Worm (Caenorhabditis elegans) whole organism, L4 larva: ENCODE data around the gene F09F7.5.

Source experiments
- D1046.2 ChIP-seq: fragments of 200-800 bp; sonication (Bioruptor generic); IDR thresholded peaks from 2 replicates; pipeline ENCODE4 v1.3.6; 2022; ENCODE audit warnings: missing genetic modification characterization, missing compliant biosample characterization
- R02D3.7 ChIP-seq: fragments of 150-350 bp; sonication (generic microtip); optimal IDR thresholded peaks from 3 replicates; lab custom pipeline; 2014; ENCODE audit warnings: missing biosample characterization, missing genetic modification characterization
- ZK337.2 ChIP-seq: fragments of 200-800 bp; sonication (Bioruptor generic); IDR thresholded peaks from 2 replicates; pipeline ENCODE4 v1.3.6; 2022; ENCODE audit warnings: missing genetic modification reagents, missing genetic modification characterization, missing compliant biosample characterization
- aha-1 ChIP-seq: fragments of 150-350 bp; peaks from one replicate; lab custom pipeline; 2014; ENCODE audit warnings: missing biosample characterization, missing genetic modification characterization
- arid-1 ChIP-seq: fragments of 200-800 bp; sonication (Bioruptor generic); conservative IDR thresholded peaks from 2 replicates; pipeline ENCODE4 v1.3.6; 2022; ENCODE audit warnings: missing genetic modification reagents, missing genetic modification characterization, missing compliant biosample characterization
- ceh-20 ChIP-seq: fragments of 200-800 bp; sonication (Bioruptor generic); IDR thresholded peaks from 2 replicates; pipeline ENCODE4 v1.3.6; 2022; ENCODE audit warnings: missing genetic modification reagents, missing genetic modification characterization, missing compliant biosample characterization
- ceh-28 ChIP-seq: fragments of 150-350 bp; optimal IDR thresholded peaks from 2 replicates; lab custom pipeline; 2014; ENCODE audit warnings: missing biosample characterization, missing genetic modification reagents, missing genetic modification characterization
- ceh-44 ChIP-seq: fragments of 200-800 bp; sonication (Bioruptor generic); IDR thresholded peaks from 2 replicates; pipeline ENCODE4 v1.3.6; 2022; ENCODE audit warnings: missing genetic modification reagents, missing genetic modification characterization, missing compliant biosample characterization
- cey-2 ChIP-seq: sonication (generic microtip); optimal IDR thresholded peaks from 3 replicates; lab custom pipeline; 2017; ENCODE audit warnings: missing genetic modification characterization, mild to moderate bottlenecking, missing compliant biosample characterization, antibody characterized with exemption, borderline replicate concordance; ENCODE audit not compliant: insufficient read depth
- daf-19 ChIP-seq: fragments of 200-800 bp; sonication (Bioruptor generic); conservative IDR thresholded peaks from 2 replicates; pipeline ENCODE4 v1.3.6; 2022; ENCODE audit warnings: missing genetic modification characterization, missing compliant biosample characterization
- dve-1 ChIP-seq: sonication (generic microtip); optimal IDR thresholded peaks from 2 replicates; lab custom pipeline; 2017; ENCODE audit warnings: antibody characterized with exemption, mild to moderate bottlenecking, missing genetic modification characterization, missing compliant biosample characterization; ENCODE audit not compliant: insufficient read depth
- egl-43 ChIP-seq: fragments of 200-800 bp; sonication (Bioruptor generic); IDR thresholded peaks from 2 replicates; pipeline ENCODE4 v1.3.6; 2022; ENCODE audit warnings: missing genetic modification reagents, missing genetic modification characterization, missing compliant biosample characterization
- fkh-10 ChIP-seq: fragments of 150-350 bp; optimal IDR thresholded peaks from 2 replicates; lab custom pipeline; 2014; ENCODE audit warnings: missing biosample characterization, missing genetic modification reagents, missing genetic modification characterization
- hif-1 ChIP-seq, 2 experiments: sonication (generic microtip); optimal IDR thresholded peaks; 2 replicates each; lab custom pipeline; 2016 to 2017; ENCODE audit warnings: missing compliant biosample characterization in 2 of 2, missing genetic modification characterization in 2 of 2, missing genetic modification reagents in 2 of 2, missing genotype in 2 of 2, mild to moderate bottlenecking in 1 of 2
- hlh-11 ChIP-seq: fragments of 200-800 bp; sonication (Bioruptor generic); optimal IDR thresholded peaks from 2 replicates; lab custom pipeline; 2018; ENCODE audit warnings: mild to moderate bottlenecking, missing genetic modification characterization, missing compliant biosample characterization
- jun-1 ChIP-seq: fragments of 150-350 bp; optimal IDR thresholded peaks from 2 replicates; lab custom pipeline; 2014; ENCODE audit warnings: missing biosample characterization, missing genetic modification reagents, missing genetic modification characterization
- lim-7 ChIP-seq: fragments of 200-800 bp; sonication (Bioruptor generic); IDR thresholded peaks from 2 replicates; pipeline ENCODE4 v1.3.6; 2022; ENCODE audit warnings: missing genetic modification characterization, missing compliant biosample characterization
- lin-1 ChIP-seq: fragments of 200-800 bp; sonication (Bioruptor generic); IDR thresholded peaks from 2 replicates; pipeline ENCODE4 v1.3.6; 2022; ENCODE audit warnings: missing genetic modification reagents, missing genetic modification characterization, missing compliant biosample characterization
- lin-38 ChIP-seq: fragments of 200-800 bp; sonication (Bioruptor generic); IDR thresholded peaks from 2 replicates; pipeline ENCODE4 v1.3.6; 2022; ENCODE audit warnings: missing genetic modification reagents, missing genetic modification characterization, missing compliant biosample characterization
- lsy-2 ChIP-seq, 2 experiments: fragments of 150-350 bp in 1 of 2; sonication (generic microtip) in 1 of 2; optimal IDR thresholded peaks; 2 replicates each; lab custom pipeline; 2014 to 2017; ENCODE audit warnings: missing biosample characterization in 2 of 2, missing genetic modification characterization in 2 of 2
- mes-2 ChIP-seq: sonication (generic microtip); optimal IDR thresholded peaks from 2 replicates; lab custom pipeline; 2016; ENCODE audit warnings: missing genotype, mild to moderate bottlenecking, missing genetic modification characterization, missing compliant biosample characterization; ENCODE audit not compliant: poor library complexity, severe bottlenecking
- nhr-102 ChIP-seq: sonication (generic microtip); optimal IDR thresholded peaks from 2 replicates; lab custom pipeline; 2016; ENCODE audit warnings: mild to moderate bottlenecking, missing genetic modification characterization, moderate library complexity, missing compliant biosample characterization
- nhr-25 ChIP-seq: sonication (generic microtip); optimal IDR thresholded peaks from 2 replicates; lab custom pipeline; 2017; ENCODE audit warnings: missing genetic modification characterization, mild to moderate bottlenecking, missing compliant biosample characterization, antibody characterized with exemption, moderate library complexity, borderline replicate concordance; ENCODE audit not compliant: insufficient read depth
- nhr-28 ChIP-seq: fragments of 150-350 bp; optimal IDR thresholded peaks from 2 replicates; lab custom pipeline; 2014; ENCODE audit warnings: missing biosample characterization, missing genetic modification characterization
- nhr-76 ChIP-seq: fragments of 150-350 bp; optimal IDR thresholded peaks from 2 replicates; lab custom pipeline; 2014; ENCODE audit warnings: missing biosample characterization, missing genetic modification characterization
- sdz-12 ChIP-seq: fragments of 200-800 bp; sonication (Bioruptor generic); optimal IDR thresholded peaks from 2 replicates; lab custom pipeline; 2018; ENCODE audit warnings: mild to moderate bottlenecking, missing genetic modification characterization, missing compliant biosample characterization
- set-16 ChIP-seq: fragments of 200-800 bp; sonication (Bioruptor generic); IDR thresholded peaks from 2 replicates; pipeline ENCODE4 v1.3.6; 2022; ENCODE audit warnings: missing genetic modification reagents, missing genetic modification characterization, missing compliant biosample characterization
- snpc-1.2 ChIP-seq: fragments of 200-800 bp; sonication (Bioruptor generic); IDR thresholded peaks from 2 replicates; pipeline ENCODE4 v1.3.6; 2022; ENCODE audit warnings: missing genetic modification reagents, missing genetic modification characterization, missing compliant biosample characterization
- snpc-4 ChIP-seq: fragments of 150-350 bp; optimal IDR thresholded peaks from 2 replicates; lab custom pipeline; 2014; ENCODE audit warnings: missing biosample characterization, missing genetic modification characterization
- spr-1 ChIP-seq: sonication (generic microtip); optimal IDR thresholded peaks from 2 replicates; lab custom pipeline; 2016; ENCODE audit warnings: mild to moderate bottlenecking, missing genetic modification characterization, missing compliant biosample characterization
- unc-39 ChIP-seq: sonication (generic microtip); optimal IDR thresholded peaks from 2 replicates; lab custom pipeline; 2017; ENCODE audit warnings: missing biosample characterization, missing genetic modification characterization
- unc-62 ChIP-seq, 3 experiments: fragments of 150-350 bp in 1 of 3; sonication (generic microtip); optimal IDR thresholded peaks in 2 of 3; peaks in 1 of 3; 1 replicate in 1 of 3; 2 replicates in 2 of 3; lab custom pipeline; 2014 to 2017; ENCODE audit warnings: missing biosample characterization in 3 of 3, missing genetic modification characterization in 3 of 3, missing genetic modification reagents in 3 of 3, missing genotype in 1 of 3
- zag-1 ChIP-seq: fragments of 150-350 bp; optimal IDR thresholded peaks from 2 replicates; lab custom pipeline; 2014; ENCODE audit warnings: missing biosample characterization, missing genetic modification characterization
- zfp-2 ChIP-seq: sonication (generic microtip); optimal IDR thresholded peaks from 2 replicates; lab custom pipeline; 2016; ENCODE audit warnings: mild to moderate bottlenecking, missing genetic modification characterization, missing compliant biosample characterization
- zfp-3 ChIP-seq: fragments of 200-800 bp; sonication (Bioruptor generic); conservative IDR thresholded peaks from 2 replicates; pipeline ENCODE4 v1.3.6; 2022; ENCODE audit warnings: missing genetic modification reagents, missing genetic modification characterization, missing compliant biosample characterization
- zip-11 ChIP-seq: fragments of 200-800 bp; sonication (Bioruptor generic); IDR thresholded peaks from 2 replicates; pipeline ENCODE4 v1.3.6; 2022; ENCODE audit warnings: missing genetic modification characterization, missing compliant biosample characterization

F09F7.5 gene

DNA sequence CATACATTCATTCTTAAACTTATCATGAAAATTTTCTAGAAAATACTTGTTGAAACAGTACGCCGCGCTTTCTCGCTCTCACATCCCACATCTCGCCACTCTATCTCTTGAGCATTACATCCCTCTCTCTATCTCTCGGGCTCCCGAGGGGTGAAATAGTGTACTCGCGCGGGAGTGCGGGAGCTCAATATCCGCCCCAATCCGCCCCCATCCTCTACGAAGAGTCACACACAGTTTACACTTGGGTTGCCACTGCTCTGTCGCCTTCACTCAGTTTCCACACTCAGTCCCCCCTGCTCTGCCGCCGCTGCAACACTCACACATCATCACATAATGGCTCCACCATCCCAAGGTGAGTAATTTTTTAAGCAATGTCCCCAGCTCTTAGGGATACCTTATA, 18.0 kb downstream of the F09F7.5 start, which contains the start of gene mlc-3:
Gene mlc-3 (plus strand): TSS at position 227 of the 400 bp plus-strand sequence.
- no peak for TF ChIP-seq snpc-1.2
- no peak for TF ChIP-seq spr-1 (tag; lab: Kevin White, UChicago)
- TF ChIP-seq daf-19 (GFP tag; lab: Robert Waterston, UW) = no peak
- TF ChIP-seq dve-1 (tag; lab: Kevin White, UChicago) = no peak
- peak; percentile 20 for TF ChIP-seq aha-1
- no peak for TF ChIP-seq fkh-10 (GFP tag; lab: Kevin White, UChicago)
- no peak for TF ChIP-seq snpc-4 (tag; lab: Kevin White, UChicago)
- no peak for TF ChIP-seq zfp-2 (tag; lab: Kevin White, UChicago)
- TF ChIP-seq ceh-20 (GFP tag; lab: Robert Waterston, UW) = no peak
- TF ChIP-seq nhr-76 = no peak
- TF ChIP-seq lin-1 (GFP tag; lab: Robert Waterston, UW) = no peak
- no peak for TF ChIP-seq lin-38
- TF ChIP-seq hlh-11 (tag; lab: Kevin White, UChicago) = peak; percentile 36
- TF ChIP-seq lim-7 (GFP tag; lab: Robert Waterston, UW) = 0 out of 2 replicates have a peak, but pooled peaks have one; percentile 16
- TF ChIP-seq jun-1 (tag; lab: Kevin White, UChicago) = no peak
- TF ChIP-seq ZK337.2 (GFP tag; lab: Robert Waterston, UW) = 0 out of 2 replicates have a peak, but pooled peaks have one; percentile 15
- no peak for TF ChIP-seq nhr-102 (tag; lab: Kevin White, UChicago)
- TF ChIP-seq hif-1 (tag; optimal IDR thresholded peaks at IDR 0.05; lab: Kevin White, UChicago) = no peak
- TF ChIP-seq unc-39 (tag; lab: Kevin White, UChicago) = no peak
- peak; percentile 43; the same call in 1 of the 2 replicates for TF ChIP-seq set-16 (GFP tag; lab: Robert Waterston, UW)

DNA sequence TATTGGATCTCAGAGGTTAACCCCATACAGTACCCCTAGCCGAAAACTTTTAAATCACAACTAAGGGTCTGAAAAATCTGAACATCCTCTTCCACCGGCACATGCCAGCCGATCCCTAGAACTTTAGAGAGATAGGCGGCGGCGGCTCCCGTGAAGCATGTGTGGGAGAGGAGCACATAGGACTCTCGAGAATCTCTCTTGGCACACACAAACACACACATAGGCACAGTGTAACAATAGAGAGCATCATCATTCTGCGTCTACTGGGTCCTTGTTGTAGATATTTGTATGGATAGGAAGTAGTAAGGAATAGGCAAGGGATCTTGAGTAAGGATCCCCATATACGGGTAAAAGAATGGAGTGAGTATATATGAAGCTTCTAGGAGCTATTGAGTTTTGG, 18.9 kb downstream of the F09F7.5 start:
- TF ChIP-seq snpc-1.2 (no peak), cey-2 (tag; lab: Kevin White, UChicago) (no peak), unc-62 (GFP tag; optimal IDR thresholded peaks at IDR 0.05 in 1 of 2; lab: Kevin White, UChicago) (no peak), unc-62 (tag; optimal IDR thresholded peaks at IDR 0.05; lab: Kevin White, UChicago) (no peak), R02D3.7 (tag; lab: Kevin White, UChicago) (no peak), nhr-28 (tag; lab: Kevin White, UChicago) (no peak), mes-2 (tag; lab: Kevin White, UChicago) (no peak), spr-1 (tag; lab: Kevin White, UChicago) (no peak), jun-1 (tag; lab: Kevin White, UChicago) (no peak), sdz-12 (GFP tag; lab: Kevin White, UChicago) (no peak), lsy-2 (tag; optimal IDR thresholded peaks at IDR 0.05; lab: Kevin White, UChicago) (no peak), D1046.2 (no peak)
- TF ChIP-seq, all 104 proteins: peak for 0

- TF ChIP-seq nhr-25 (no peak), unc-62 (GFP tag; optimal IDR thresholded peaks at IDR 0.05 in 1 of 2; lab: Kevin White, UChicago) (peak in 1 of 2 experiments; percentile 68), unc-62 (tag; optimal IDR thresholded peaks at IDR 0.05; lab: Kevin White, UChicago) (no peak), set-16 (GFP tag; lab: Robert Waterston, UW) (peak; percentile 50), ceh-28 (no peak), zag-1 (tag; lab: Kevin White, UChicago) (no peak), zip-11 (GFP tag; lab: Robert Waterston, UW) (no peak)
Observed at ce11 chrIII:5566496-5566895, 19.7 kb downstream of the F09F7.5 start.

- no peak for TF ChIP-seq ceh-44
- no peak for TF ChIP-seq zfp-3 (GFP tag; lab: Robert Waterston, UW)
- TF ChIP-seq arid-1 (GFP tag; lab: Robert Waterston, UW) = 0 out of 2 replicates have a peak, but pooled peaks have one; percentile 35
- TF ChIP-seq egl-43 (GFP tag; lab: Robert Waterston, UW) = peak; percentile 55; the same call in 1 of the 2 replicates
- TF ChIP-seq set-16 (GFP tag; lab: Robert Waterston, UW) = no peak
Observed at ce11 chrIII:5568265-5568664, 21.5 kb downstream of the F09F7.5 start.
